Fruit fly (Drosophila melanogaster): ENCODE data around the gene Nmdar2.

Gene Nmdar2

DNA sequence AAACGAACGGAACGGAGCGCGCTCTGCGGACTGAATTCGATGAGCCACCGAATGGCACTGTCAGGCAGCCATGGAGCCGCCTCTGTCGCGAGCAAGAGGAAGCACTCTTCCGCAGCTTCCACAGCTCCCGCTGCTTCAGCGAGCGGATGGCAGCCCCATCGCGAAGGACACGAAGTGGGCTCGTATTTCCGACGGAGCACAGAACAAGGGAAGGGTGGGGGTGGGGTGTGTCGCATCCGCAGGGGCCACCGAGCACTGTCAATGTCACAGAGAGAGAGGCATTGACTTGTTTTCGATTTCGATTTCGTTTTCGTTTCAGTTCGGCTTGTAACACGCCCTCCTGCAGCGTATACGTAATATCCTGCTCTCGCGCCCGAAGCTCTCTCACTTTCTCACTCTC, at the start of gene Nmdar2:
Nmdar2 (minus strand) TSS at position 59 of the 400 bp plus-strand sequence.
- TF ChIP-seq usp (GFP tag; optimal IDR thresholded peaks at IDR 0.05), result no peak
- no peak for TF ChIP-seq EcR (GFP tag; optimal IDR thresholded peaks at IDR 0.05)
- no peak for TF ChIP-seq CG8478 (optimal IDR thresholded peaks at IDR 0.05)
- TF ChIP-seq psq (optimal IDR thresholded peaks at IDR 0.05), result no peak
- no peak for TF ChIP-seq pan (optimal IDR thresholded peaks at IDR 0.05)
- no peak for TF ChIP-seq Dll (optimal IDR thresholded peaks at IDR 0.05)

DNA sequence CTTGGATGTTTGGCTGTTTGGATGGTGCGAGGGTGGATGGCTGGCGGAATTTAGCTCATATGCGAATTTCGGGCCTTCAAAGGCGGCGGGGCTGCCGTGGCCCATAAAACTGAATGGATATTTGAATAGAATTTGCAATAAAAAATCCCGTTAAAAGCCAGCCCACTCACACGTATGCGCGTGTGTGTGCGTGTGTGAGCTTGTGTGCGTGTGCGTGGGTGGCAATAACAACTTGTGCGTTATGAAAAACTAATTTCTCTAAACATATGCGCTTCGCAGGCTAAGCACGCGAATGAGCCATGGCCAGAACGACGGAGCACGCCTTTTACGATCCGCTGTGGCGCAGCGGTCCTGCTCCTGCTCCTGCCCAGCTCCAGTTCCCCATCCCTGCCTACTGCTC, 31.0 kb upstream of the Nmdar2 start:
- TF ChIP-seq psq (optimal IDR thresholded peaks at IDR 0.05) (no peak), Dll (optimal IDR thresholded peaks at IDR 0.05) (no peak), EcR (GFP tag; optimal IDR thresholded peaks at IDR 0.05) (no peak), CG8478 (optimal IDR thresholded peaks at IDR 0.05) (no peak), usp (GFP tag; optimal IDR thresholded peaks at IDR 0.05) (no peak), pan (optimal IDR thresholded peaks at IDR 0.05) (no peak)

DNA sequence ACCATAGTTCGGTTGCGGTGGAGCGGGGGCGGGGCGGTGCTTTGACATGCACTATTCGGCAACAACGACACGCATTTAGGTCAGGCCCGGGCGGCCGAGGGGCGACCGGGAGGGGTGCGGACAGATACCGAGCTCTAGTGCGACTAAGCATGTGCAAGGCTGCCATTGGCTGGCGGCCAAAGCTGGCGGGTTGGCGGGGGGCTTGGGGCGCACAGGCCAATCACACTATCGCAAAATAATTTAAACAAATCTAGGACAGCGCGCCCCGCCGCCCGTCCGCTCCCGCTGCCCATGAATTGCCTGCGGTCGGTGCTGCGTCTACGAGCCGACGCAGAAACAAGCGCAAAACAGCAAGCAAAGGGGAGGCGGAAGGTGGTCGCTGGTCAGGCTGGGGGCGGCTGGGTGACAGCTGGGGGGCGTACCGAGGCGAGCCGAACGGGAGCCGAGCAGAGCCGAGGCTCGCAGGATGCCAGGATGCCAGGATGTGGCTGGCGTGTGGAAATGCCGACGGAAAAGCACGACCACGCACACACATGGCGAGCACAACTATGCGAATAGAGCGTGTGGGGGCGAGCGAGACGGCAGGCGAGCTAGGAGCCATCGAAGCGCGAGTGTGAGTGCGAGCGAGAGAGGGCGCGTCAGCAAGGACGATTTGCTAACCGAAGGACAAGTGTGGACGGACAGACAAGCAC, 27.8 kb upstream of the Nmdar2 start:
- TF ChIP-seq CG8478 (optimal IDR thresholded peaks at IDR 0.05) (no peak), Dll (optimal IDR thresholded peaks at IDR 0.05) (no peak), usp (GFP tag; optimal IDR thresholded peaks at IDR 0.05) (no peak), psq (optimal IDR thresholded peaks at IDR 0.05) (no peak), EcR (GFP tag; optimal IDR thresholded peaks at IDR 0.05) (no peak), pan (optimal IDR thresholded peaks at IDR 0.05) (no peak)

DNA sequence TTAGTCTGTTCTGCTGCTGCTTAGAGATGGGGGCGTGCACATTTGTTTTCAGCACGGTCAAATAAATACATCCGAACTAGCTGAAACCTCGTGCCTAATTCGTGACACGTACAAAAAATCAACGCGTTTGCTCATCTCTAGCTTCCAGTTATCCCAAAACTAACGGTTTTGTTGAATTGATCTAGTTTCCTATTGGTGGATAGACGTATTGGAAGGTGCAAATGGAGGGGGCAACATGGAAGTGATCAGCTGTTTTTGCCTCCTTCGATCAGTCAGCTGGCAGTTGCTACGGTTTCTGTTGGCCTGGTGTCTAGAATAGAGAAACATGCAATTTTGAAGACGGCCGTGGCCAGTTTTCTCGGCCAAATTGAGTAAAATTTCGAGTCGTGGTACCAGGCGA, 10.0 kb upstream of the Nmdar2 start:
- TF ChIP-seq EcR (GFP tag; optimal IDR thresholded peaks at IDR 0.05) (no peak), psq (optimal IDR thresholded peaks at IDR 0.05) (no peak), CG8478 (optimal IDR thresholded peaks at IDR 0.05) (no peak), pan (optimal IDR thresholded peaks at IDR 0.05) (no peak), usp (GFP tag; optimal IDR thresholded peaks at IDR 0.05) (no peak), Dll (optimal IDR thresholded peaks at IDR 0.05) (no peak)

DNA sequence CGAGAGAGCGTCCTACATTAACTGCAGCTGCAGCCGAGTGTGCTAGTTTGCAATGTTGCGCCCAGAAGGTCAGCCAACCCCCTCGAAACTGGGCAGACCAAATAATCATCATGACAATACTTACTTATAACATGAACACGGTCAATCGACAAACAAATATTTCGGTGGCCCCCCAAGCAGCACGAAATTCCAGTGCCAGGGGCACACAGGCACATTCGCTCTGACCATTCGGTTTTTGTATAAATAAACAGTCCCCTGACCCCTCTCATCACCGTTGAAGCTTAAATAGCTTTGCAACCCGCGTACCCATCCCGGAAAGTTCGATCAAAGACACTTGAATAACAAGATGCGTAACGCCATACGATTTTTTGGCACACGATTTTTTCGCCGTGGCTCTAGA, 6.3 kb upstream of the Nmdar2 start:
- TF ChIP-seq psq (optimal IDR thresholded peaks at IDR 0.05) (no peak), usp (GFP tag; optimal IDR thresholded peaks at IDR 0.05) (no peak), Dll (optimal IDR thresholded peaks at IDR 0.05) (no peak), pan (optimal IDR thresholded peaks at IDR 0.05) (no peak), EcR (GFP tag; optimal IDR thresholded peaks at IDR 0.05) (no peak), CG8478 (optimal IDR thresholded peaks at IDR 0.05) (no peak)

DNA sequence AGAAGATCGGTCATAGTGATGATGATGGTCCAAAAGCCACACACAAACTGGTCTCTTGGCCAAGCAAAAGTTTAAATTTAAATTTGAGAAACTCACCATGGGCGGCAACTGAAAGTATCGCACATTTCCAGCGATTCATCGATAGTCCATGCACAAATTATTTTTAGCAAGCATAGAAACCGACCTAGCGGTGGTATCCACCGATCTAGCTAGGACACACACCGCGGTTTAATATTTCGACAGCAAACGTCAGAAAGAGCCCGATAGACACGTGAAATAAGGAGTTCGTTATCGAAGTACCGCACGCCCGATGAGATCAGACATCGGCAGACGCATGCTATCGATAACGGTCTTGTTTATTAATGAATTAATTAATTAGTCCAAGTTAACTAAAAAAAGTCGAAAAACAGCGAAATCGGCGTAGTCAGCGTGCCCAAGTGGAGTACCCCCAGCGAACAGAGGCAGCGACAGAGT, 5.2 kb upstream of the Nmdar2 start, which contains the start of gene CG14795:
CG14795 (minus strand) TSS at position 51 of the 474 bp plus-strand sequence.
- TF ChIP-seq CG8478 (optimal IDR thresholded peaks at IDR 0.05), result no peak
- TF ChIP-seq psq (optimal IDR thresholded peaks at IDR 0.05), result no peak
- TF ChIP-seq usp (GFP tag; optimal IDR thresholded peaks at IDR 0.05), result no peak
- TF ChIP-seq pan (optimal IDR thresholded peaks at IDR 0.05), result no peak
- no peak for TF ChIP-seq Dll (optimal IDR thresholded peaks at IDR 0.05)
- TF ChIP-seq EcR (GFP tag; optimal IDR thresholded peaks at IDR 0.05), result no peak

DNA sequence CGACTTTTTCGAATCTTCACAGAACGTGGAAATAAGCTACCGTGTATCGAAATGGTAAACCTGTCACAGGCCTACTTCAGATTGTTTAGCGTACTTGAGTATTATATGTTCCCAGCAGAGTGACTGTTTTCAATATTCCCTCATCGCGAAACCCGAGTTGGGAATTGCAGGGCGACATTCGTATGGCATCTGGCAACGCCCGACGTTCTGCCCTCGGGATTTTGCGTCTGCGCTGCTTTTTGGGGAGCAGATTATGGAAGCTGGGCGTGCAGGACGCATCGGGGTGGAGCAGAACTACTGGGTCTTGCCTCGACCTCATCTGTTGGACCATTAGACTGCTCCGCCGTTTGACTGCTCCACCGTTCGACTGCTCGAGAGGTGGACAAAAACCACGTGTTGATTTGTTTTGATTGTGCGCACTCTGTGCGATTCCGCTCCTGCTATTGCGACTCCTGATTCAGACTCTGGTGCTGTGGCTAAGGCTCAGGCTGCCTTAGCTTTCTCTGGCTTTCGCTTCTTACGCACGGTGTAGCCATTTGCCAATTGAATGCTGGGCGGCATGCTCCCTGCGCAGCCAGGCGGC, 723 bp upstream of the Nmdar2 start:
- TF ChIP-seq Dll (optimal IDR thresholded peaks at IDR 0.05), result no peak
- no peak for TF ChIP-seq pan (optimal IDR thresholded peaks at IDR 0.05)
- TF ChIP-seq CG8478 (optimal IDR thresholded peaks at IDR 0.05), result no peak
- TF ChIP-seq psq (optimal IDR thresholded peaks at IDR 0.05), result no peak
- no peak for TF ChIP-seq EcR (GFP tag; optimal IDR thresholded peaks at IDR 0.05)
- no peak for TF ChIP-seq usp (GFP tag; optimal IDR thresholded peaks at IDR 0.05)

DNA sequence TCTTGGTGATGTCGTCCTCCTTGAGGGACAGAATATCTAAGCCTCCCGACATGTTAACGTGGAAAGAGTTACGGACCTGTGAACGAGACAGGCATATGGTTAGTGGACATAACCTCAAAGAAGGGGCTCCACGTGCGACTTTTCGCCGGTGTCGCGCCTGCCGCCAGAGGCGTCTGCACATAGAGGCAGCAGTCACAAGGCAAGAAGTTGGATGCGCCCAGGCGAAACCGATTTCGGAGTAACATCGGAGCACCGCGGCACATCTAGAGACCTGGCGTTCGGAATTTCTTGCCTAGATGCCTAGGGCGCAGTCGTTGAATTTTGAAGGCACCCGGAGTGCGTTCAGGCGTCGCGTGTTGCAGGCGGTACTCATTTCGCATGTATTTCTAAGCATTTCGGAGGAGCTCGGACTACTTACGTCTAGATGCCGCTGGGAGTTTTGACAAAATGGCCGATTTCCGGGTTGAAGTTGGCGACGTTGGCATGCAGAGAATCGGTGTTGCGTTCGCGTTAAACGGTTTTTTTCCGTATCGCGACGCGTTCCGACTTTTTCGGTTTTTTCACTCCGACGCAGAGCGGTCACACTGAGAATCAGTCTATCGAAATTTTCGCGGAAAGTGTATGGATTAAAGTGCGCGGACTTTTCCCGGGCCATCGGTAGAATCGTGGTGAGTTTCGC, 24.6 kb downstream of the Nmdar2 start, which contains the start of the genes sta and inc:
sta (minus strand) TSS at position 574 of the 679 bp plus-strand sequence.
inc (plus strand) TSS at position 640 of the 679 bp plus-strand sequence.
- no peak for TF ChIP-seq Dll (optimal IDR thresholded peaks at IDR 0.05)
- TF ChIP-seq CG8478 (optimal IDR thresholded peaks at IDR 0.05), result no peak
- TF ChIP-seq psq (optimal IDR thresholded peaks at IDR 0.05), result no peak
- no peak for TF ChIP-seq pan (optimal IDR thresholded peaks at IDR 0.05)
- TF ChIP-seq usp (GFP tag; optimal IDR thresholded peaks at IDR 0.05), result no peak
- no peak for TF ChIP-seq EcR (GFP tag; optimal IDR thresholded peaks at IDR 0.05)

DNA sequence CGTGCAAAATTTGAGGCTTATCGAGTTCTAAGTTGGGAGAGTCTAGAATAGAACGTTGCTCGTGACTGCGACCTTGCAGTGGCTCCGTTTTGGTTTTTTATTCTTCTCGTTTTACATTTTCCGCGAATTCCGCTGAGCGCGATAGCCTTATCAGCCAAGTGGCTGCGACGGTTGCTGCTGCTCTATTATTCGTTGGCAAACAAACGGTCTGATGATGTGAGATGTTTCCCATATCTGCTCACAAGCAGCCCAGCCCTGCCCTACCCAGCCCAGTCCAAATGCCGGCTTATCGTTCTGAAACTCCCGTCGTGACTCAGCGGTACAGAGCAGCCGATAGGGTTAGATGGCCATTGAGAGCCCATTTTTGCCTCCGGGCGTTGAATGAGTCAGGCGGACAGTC, 27.2 kb downstream of the Nmdar2 start:
- TF ChIP-seq pan (optimal IDR thresholded peaks at IDR 0.05) (no peak), CG8478 (optimal IDR thresholded peaks at IDR 0.05) (no peak), psq (optimal IDR thresholded peaks at IDR 0.05) (no peak), usp (GFP tag; optimal IDR thresholded peaks at IDR 0.05) (no peak), EcR (GFP tag; optimal IDR thresholded peaks at IDR 0.05) (no peak), Dll (optimal IDR thresholded peaks at IDR 0.05) (no peak)

DNA sequence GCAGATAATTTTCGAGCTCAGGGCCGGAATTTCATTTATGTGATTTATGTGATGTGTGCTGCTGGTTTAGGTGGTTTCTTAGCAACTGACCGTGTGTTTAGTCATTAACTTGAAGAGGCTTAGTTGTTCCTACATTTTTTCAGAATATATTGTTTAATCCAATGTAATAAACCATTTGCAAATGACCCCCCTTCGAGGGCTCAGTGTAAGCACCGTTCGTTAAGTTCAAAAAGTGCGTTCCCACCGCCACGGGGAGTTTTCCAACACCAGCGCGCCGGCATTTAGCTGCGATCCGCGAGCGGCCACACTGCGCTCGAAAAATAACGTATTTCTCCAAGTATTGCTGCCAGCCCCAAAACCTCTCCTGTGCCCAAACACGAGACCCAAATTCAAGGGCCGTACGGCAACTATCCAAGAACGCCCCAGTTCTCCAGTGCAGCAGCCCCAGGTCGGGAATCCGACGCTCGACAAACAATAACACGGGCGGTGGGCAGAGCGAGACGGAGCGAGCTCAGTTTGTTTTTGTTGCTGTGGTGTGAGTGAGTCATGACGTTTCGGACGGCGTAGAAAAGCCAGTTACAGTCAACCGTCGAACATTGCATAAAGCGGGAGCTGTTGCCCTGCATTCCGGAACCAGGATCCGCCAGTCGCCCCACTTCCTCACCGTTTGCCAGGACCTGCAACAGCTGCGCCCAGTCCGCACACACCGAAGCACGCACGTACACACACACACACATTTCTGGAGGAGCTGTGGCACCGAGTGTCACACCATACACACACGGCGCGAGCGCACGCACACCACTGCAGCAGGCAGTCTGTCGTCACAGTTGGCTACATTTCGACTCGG, 29.1 kb downstream of the Nmdar2 start, which contains the start of gene rush:
rush (plus strand) TSS at position 277 of the 847 bp plus-strand sequence.
- TF ChIP-seq psq (optimal IDR thresholded peaks at IDR 0.05), result no peak
- no peak for TF ChIP-seq pan (optimal IDR thresholded peaks at IDR 0.05)
- TF ChIP-seq usp (GFP tag; optimal IDR thresholded peaks at IDR 0.05), result no peak
- TF ChIP-seq EcR (GFP tag; optimal IDR thresholded peaks at IDR 0.05), result no peak
- no peak for TF ChIP-seq Dll (optimal IDR thresholded peaks at IDR 0.05)
- no peak for TF ChIP-seq CG8478 (optimal IDR thresholded peaks at IDR 0.05)

DNA sequence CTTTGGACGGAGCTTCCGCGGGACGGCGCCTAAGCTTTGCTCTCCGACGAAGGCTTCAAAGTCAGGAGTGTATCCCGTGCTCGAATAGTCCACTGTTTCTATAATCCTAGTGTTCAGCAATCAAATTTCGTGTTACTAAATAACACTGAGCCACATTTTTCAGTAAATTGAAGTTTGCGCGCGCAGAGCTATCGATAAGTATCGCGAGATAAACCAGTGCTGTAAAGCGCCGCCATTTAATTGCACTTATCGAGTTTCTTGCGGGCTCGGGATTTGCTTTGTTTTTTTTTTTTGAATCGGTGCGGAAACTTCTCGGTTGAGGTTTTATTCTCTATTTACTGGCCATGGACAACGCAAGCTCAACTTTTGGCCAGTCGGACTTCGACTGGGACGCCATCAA, 30.8 kb downstream of the Nmdar2 start, which contains the start of the genes Rab27 and mei-38:
Rab27 (minus strand) TSS at position 127 of the 400 bp plus-strand sequence.
mei-38 (plus strand) TSS at position 216 of the 400 bp plus-strand sequence.
- TF ChIP-seq Dll (optimal IDR thresholded peaks at IDR 0.05) (no peak), CG8478 (optimal IDR thresholded peaks at IDR 0.05) (no peak), psq (optimal IDR thresholded peaks at IDR 0.05) (no peak), usp (GFP tag; optimal IDR thresholded peaks at IDR 0.05) (no peak)
